Fruit fly (Drosophila melanogaster): ENCODE results near the gene CG5225.

The CG5225 gene

DNA sequence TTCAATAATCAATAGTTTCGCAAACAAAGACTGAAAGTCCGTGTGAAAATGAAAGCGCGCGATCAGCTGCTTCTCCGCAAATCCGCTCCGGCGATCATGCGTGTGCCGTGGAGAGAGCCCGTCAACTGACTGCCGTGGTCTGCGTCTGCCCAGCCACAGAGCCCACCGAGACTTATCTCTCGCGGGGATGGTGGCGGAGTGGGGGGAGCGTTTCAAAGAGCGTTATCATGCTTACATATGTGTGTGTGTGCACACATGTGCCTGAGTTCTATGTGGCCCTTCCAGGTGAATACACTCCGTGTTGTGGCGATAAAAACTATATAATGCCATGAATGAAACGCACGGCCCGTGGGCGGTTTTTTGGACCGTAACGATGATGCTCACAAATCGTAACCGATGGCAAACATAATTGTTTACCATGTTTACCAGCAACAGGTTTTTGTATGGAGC lies 49.5 kb downstream of the CG5225 start:
- TF ChIP-seq brk (GFP tag; optimal IDR thresholded peaks at IDR 0.05): no peak
- no peak for TF ChIP-seq GATAd (GFP tag; optimal IDR thresholded peaks at IDR 0.05)
- no peak for TF ChIP-seq usp (GFP tag; optimal IDR thresholded peaks at IDR 0.05)
- no peak for TF ChIP-seq dl (GFP tag; optimal IDR thresholded peaks at IDR 0.05; ENCODE audit: insufficient read depth in 1 of 2, partially characterized antibody in 2 of 2)
- TF ChIP-seq sage (GFP tag; optimal IDR thresholded peaks at IDR 0.05): no peak
- no peak for TF ChIP-seq OdsH (GFP tag; optimal IDR thresholded peaks at IDR 0.05)
- TF ChIP-seq tai (GFP tag; optimal IDR thresholded peaks at IDR 0.05): no peak
- TF ChIP-seq h (GFP tag; optimal IDR thresholded peaks at IDR 0.05): peak; percentile 44
- no peak for TF ChIP-seq Rel (GFP tag; optimal IDR thresholded peaks at IDR 0.05)
- peak; percentile 82 for TF ChIP-seq Rel (tag; optimal IDR thresholded peaks at IDR 0.05)
- no peak for TF ChIP-seq dmrt93B (GFP tag; optimal IDR thresholded peaks at IDR 0.05)
- TF ChIP-seq N (GFP tag; optimal IDR thresholded peaks at IDR 0.05): no peak
- TF ChIP-seq ey (GFP tag; optimal IDR thresholded peaks at IDR 0.05): no peak
- TF ChIP-seq lola (GFP tag; optimal IDR thresholded peaks at IDR 0.05): no peak
- peak; percentile 2 for TF ChIP-seq Hnf4 (GFP tag; optimal IDR thresholded peaks at IDR 0.05)
- TF ChIP-seq Myc (optimal IDR thresholded peaks at IDR 0.05): no peak
- TF ChIP-seq Hr78 (GFP tag; optimal IDR thresholded peaks at IDR 0.05): no peak
- TF ChIP-seq CG32264 (GFP tag; optimal IDR thresholded peaks at IDR 0.05): no peak
- no peak for TF ChIP-seq sv (GFP tag; optimal IDR thresholded peaks at IDR 0.05)
- peak; percentile 14 for TF ChIP-seq Sp1 (GFP tag; optimal IDR thresholded peaks at IDR 0.05)
- peak; percentile 48 for TF ChIP-seq Hr83 (GFP tag; optimal IDR thresholded peaks at IDR 0.05; ENCODE audit: poor library complexity, severe bottlenecking)
- TF ChIP-seq Jra (GFP tag; optimal IDR thresholded peaks at IDR 0.05): no peak
- no peak for TF ChIP-seq CG9705 (GFP tag; optimal IDR thresholded peaks at IDR 0.05)
- no peak for TF ChIP-seq Mio (GFP tag; optimal IDR thresholded peaks at IDR 0.05)
- no peak for TF ChIP-seq fru (GFP tag; optimal IDR thresholded peaks at IDR 0.05)
- TF ChIP-seq br (GFP tag; optimal IDR thresholded peaks at IDR 0.05): no peak
- no peak for TF ChIP-seq jim (GFP tag; optimal IDR thresholded peaks at IDR 0.05)

DNA sequence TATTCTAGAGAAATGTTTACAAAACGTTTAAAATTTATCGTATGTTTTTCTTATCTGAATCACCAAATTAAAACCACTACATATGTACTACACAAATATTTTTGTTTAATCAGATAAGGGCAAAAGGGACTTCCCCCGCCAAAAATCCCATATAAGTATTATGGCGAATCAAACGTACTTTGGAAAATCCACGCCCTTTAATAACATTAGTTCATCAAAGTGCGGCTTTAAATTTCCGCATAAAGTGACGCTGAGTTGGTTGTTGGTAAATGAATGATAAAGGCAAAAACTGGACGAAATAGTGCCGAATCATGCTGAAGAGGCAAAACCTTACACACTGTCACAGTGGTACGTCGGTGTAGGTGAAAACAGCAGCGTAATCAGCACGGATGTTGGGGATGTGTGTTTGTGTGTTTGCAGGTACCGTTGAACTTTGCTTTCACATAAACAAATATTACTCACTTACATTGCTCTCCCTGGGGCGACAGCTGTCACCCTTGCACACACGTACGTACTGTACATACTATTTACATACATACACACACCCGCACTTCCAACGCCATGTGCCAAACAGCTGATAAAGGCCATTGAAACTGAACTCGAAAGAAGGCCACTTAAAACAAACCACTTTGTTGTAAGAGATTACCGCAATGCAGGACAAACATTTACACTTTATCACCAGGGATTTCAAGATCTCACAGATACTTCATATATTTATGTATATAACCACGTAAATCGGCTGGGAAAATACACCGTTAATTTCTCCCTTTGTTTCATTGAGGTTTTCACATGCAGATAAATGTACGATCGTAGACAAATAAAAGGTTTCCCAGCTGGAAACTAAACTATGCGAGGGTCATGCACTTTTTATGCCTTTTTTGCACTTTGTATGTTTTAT lies 50.7 kb downstream of the CG5225 start:
- TF ChIP-seq CG32264 (GFP tag; optimal IDR thresholded peaks at IDR 0.05) (no peak), Hr83 (GFP tag; optimal IDR thresholded peaks at IDR 0.05; ENCODE audit: poor library complexity, severe bottlenecking) (peak; percentile 56), foxo (GFP tag; optimal IDR thresholded peaks at IDR 0.05) (peak in 1 of 2 experiments; percentile 0), Abd-B (GFP tag; optimal IDR thresholded peaks at IDR 0.05) (no peak), Rel (GFP tag; optimal IDR thresholded peaks at IDR 0.05) (peak; percentile 39), Rel (tag; optimal IDR thresholded peaks at IDR 0.05) (peak; percentile 97)

DNA sequence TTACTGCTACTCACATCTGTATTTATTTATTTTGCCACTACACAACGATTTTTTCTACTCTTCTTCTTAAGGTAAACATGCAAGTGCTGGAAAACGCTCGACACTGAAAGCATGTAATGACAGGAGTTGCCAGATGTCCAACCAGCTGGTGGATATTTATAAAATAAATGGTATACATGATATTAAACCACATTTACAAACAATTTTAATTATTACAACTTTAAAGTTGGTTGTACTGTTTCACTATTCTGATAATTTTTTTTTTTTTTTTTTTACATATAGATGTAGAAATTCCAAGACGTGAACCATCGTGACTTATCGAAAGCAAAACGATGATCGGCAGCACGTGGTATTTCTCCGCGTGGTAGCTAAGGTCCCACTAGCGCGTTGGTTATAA lies 51.4 kb downstream of the CG5225 start, which contains the start of the genes Keap1 and kuk:
Keap1 (minus strand) TSS at position 87 of the 397 bp plus-strand sequence.
kuk (plus strand) TSS at position 386 of the 397 bp plus-strand sequence.
- TF ChIP-seq sage (GFP tag; optimal IDR thresholded peaks at IDR 0.05) (peak; percentile 6), sv (GFP tag; optimal IDR thresholded peaks at IDR 0.05) (peak; percentile 72), foxo (GFP tag; optimal IDR thresholded peaks at IDR 0.05) (peak in 1 of 2 experiments; percentile 73), Myc (optimal IDR thresholded peaks at IDR 0.05) (peak; percentile 55), ey (GFP tag; optimal IDR thresholded peaks at IDR 0.05) (peak; percentile 61), jim (GFP tag; optimal IDR thresholded peaks at IDR 0.05) (no peak), fru (GFP tag; optimal IDR thresholded peaks at IDR 0.05) (peak; percentile 71), dmrt93B (GFP tag; optimal IDR thresholded peaks at IDR 0.05) (peak; percentile 36), pan (optimal IDR thresholded peaks at IDR 0.05) (no peak), CrebA (GFP tag; optimal IDR thresholded peaks at IDR 0.05; ENCODE audit: borderline replicate concordance) (no peak), brk (GFP tag; optimal IDR thresholded peaks at IDR 0.05) (peak; percentile 87), dsf (GFP tag; optimal IDR thresholded peaks at IDR 0.05; ENCODE audit: borderline replicate concordance) (peak; percentile 76), N (GFP tag; optimal IDR thresholded peaks at IDR 0.05) (no peak), OdsH (GFP tag; optimal IDR thresholded peaks at IDR 0.05) (peak; percentile 52), Jra (GFP tag; optimal IDR thresholded peaks at IDR 0.05) (peak; percentile 85), Rel (GFP tag; optimal IDR thresholded peaks at IDR 0.05) (no peak), Rel (tag; optimal IDR thresholded peaks at IDR 0.05) (peak; percentile 38), usp (GFP tag; optimal IDR thresholded peaks at IDR 0.05) (no peak), CG9705 (GFP tag; optimal IDR thresholded peaks at IDR 0.05) (no peak), Sp1 (GFP tag; optimal IDR thresholded peaks at IDR 0.05) (peak; percentile 39), GATAd (GFP tag; optimal IDR thresholded peaks at IDR 0.05) (no peak), h (GFP tag; optimal IDR thresholded peaks at IDR 0.05) (peak; percentile 82), woc (GFP tag; optimal IDR thresholded peaks at IDR 0.05) (no peak), br (GFP tag; optimal IDR thresholded peaks at IDR 0.05) (peak; percentile 71), Dfd (GFP tag; optimal IDR thresholded peaks at IDR 0.05) (no peak), Dif (GFP tag; optimal IDR thresholded peaks at IDR 0.05; ENCODE audit: partially characterized antibody) (no peak), Hr83 (GFP tag; optimal IDR thresholded peaks at IDR 0.05; ENCODE audit: poor library complexity, severe bottlenecking) (peak; percentile 94), rgr (GFP tag; optimal IDR thresholded peaks at IDR 0.05) (peak; percentile 82), Mio (GFP tag; optimal IDR thresholded peaks at IDR 0.05) (no peak), psq (GFP tag; optimal IDR thresholded peaks at IDR 0.05) (peak; percentile 45), Hr78 (GFP tag; optimal IDR thresholded peaks at IDR 0.05) (no peak), CG32264 (GFP tag; optimal IDR thresholded peaks at IDR 0.05) (no peak), HLH106 (tag; optimal IDR thresholded peaks at IDR 0.05) (peak; percentile 48), Hnf4 (GFP tag; optimal IDR thresholded peaks at IDR 0.05) (peak; percentile 92), lola (GFP tag; optimal IDR thresholded peaks at IDR 0.05) (no peak), tai (GFP tag; optimal IDR thresholded peaks at IDR 0.05) (no peak), Vsx2 (GFP tag; optimal IDR thresholded peaks at IDR 0.05; ENCODE audit: partially characterized antibody) (no peak), Abd-B (GFP tag; optimal IDR thresholded peaks at IDR 0.05) (no peak), dl (GFP tag; optimal IDR thresholded peaks at IDR 0.05; ENCODE audit: insufficient read depth in 1 of 2, partially characterized antibody in 2 of 2) (no peak)
